Fruit fly (Drosophila melanogaster) whole organism, prepupa: ENCODE data around the gene CG44198.

ENCODE experiments used
- Blimp-1 ChIP-seq: fragments of 200-800 bp; sonication (Bioruptor generic); optimal IDR thresholded peaks from 3 replicates; lab custom pipeline; 2017; ENCODE audit warnings: missing biosample characterization, missing genetic modification characterization, mild to moderate bottlenecking, moderate library complexity, missing genetic modification reagents
- CG10631 ChIP-seq: fragments of 200-800 bp; sonication (Bioruptor generic); optimal IDR thresholded peaks from 2 replicates; lab custom pipeline; 2016; ENCODE audit warnings: missing biosample characterization, missing genetic modification characterization
- CG11294 ChIP-seq: fragments of 200-800 bp; sonication (Bioruptor generic); IDR thresholded peaks from 2 replicates; pipeline ENCODE4 v1.3.6; 2022; ENCODE audit warnings: missing biosample characterization, missing genetic modification characterization
- CG11902 ChIP-seq: fragments of 200-800 bp; sonication (Bioruptor generic); optimal IDR thresholded peaks from 3 replicates; lab custom pipeline; 2016; ENCODE audit warnings: missing biosample characterization, missing genetic modification characterization
- CG15336 ChIP-seq: fragments of 200-800 bp; sonication (Bioruptor generic); IDR thresholded peaks from 2 replicates; pipeline ENCODE4 v1.3.6; 2022; ENCODE audit warnings: missing biosample characterization, missing genetic modification characterization
- CG1621 ChIP-seq: fragments of 200-800 bp; sonication (Bioruptor generic); optimal IDR thresholded peaks from 3 replicates; lab custom pipeline; 2018; ENCODE audit warnings: missing biosample characterization, mild to moderate bottlenecking, missing genetic modification characterization
- CG16779 ChIP-seq: fragments of 200-800 bp; sonication (Bioruptor generic); optimal IDR thresholded peaks from 3 replicates; lab custom pipeline; 2017; ENCODE audit warnings: missing biosample characterization, mild to moderate bottlenecking, missing genetic modification characterization
- CG31627 ChIP-seq: fragments of 200-800 bp; sonication (Bioruptor generic); optimal IDR thresholded peaks from 3 replicates; lab custom pipeline; 2016; ENCODE audit warnings: missing biosample characterization, missing genetic modification characterization
- CG32006 ChIP-seq: fragments of 200-800 bp; sonication (Bioruptor generic); optimal IDR thresholded peaks from 3 replicates; lab custom pipeline; 2017; ENCODE audit warnings: missing biosample characterization, mild to moderate bottlenecking, missing genetic modification characterization
- CG34406 ChIP-seq: fragments of 200-800 bp; sonication (Bioruptor generic); optimal IDR thresholded peaks from 3 replicates; lab custom pipeline; 2016; ENCODE audit warnings: missing biosample characterization, missing genetic modification characterization
- CG3919 ChIP-seq: fragments of 200-800 bp; sonication (Bioruptor generic); optimal IDR thresholded peaks from 3 replicates; lab custom pipeline; 2016; ENCODE audit warnings: missing biosample characterization, missing genetic modification characterization
- CG4318 ChIP-seq: fragments of 200-800 bp; sonication (Bioruptor generic); optimal IDR thresholded peaks from 3 replicates; lab custom pipeline; 2017; ENCODE audit warnings: missing biosample characterization, mild to moderate bottlenecking, missing genetic modification characterization
- CG6276 ChIP-seq: fragments of 200-800 bp; sonication (Bioruptor generic); optimal IDR thresholded peaks from 2 replicates; lab custom pipeline; 2017; ENCODE audit warnings: missing biosample characterization, mild to moderate bottlenecking, missing genetic modification characterization
- CG6792 ChIP-seq: fragments of 200-800 bp; sonication (Bioruptor generic); optimal IDR thresholded peaks from 3 replicates; lab custom pipeline; 2016; ENCODE audit warnings: missing biosample characterization, missing genetic modification characterization
- CG6808 ChIP-seq: fragments of 200-800 bp; sonication (Bioruptor generic); optimal IDR thresholded peaks from 3 replicates; lab custom pipeline; 2017; ENCODE audit warnings: missing biosample characterization, missing genetic modification characterization, mild to moderate bottlenecking, moderate library complexity, missing genetic modification reagents
- CG6854 ChIP-seq: fragments of 200-800 bp; sonication (Bioruptor generic); optimal IDR thresholded peaks from 2 replicates; lab custom pipeline; 2017; ENCODE audit warnings: missing biosample characterization, mild to moderate bottlenecking, missing genetic modification characterization
- CG7368 ChIP-seq: fragments of 200-800 bp; sonication (Bioruptor generic); optimal IDR thresholded peaks from 3 replicates; lab custom pipeline; 2016; ENCODE audit warnings: missing biosample characterization, missing genetic modification characterization
- CG8119 ChIP-seq: fragments of 200-800 bp; sonication (Bioruptor generic); IDR thresholded peaks from 3 replicates; pipeline ENCODE4 v1.3.6; 2022; ENCODE audit warnings: missing biosample characterization, missing genetic modification characterization
- CG8632 ChIP-seq: fragments of 200-800 bp; sonication (Bioruptor generic); optimal IDR thresholded peaks from 3 replicates; lab custom pipeline; 2016; ENCODE audit warnings: missing biosample characterization, missing genetic modification characterization
- CG9139 ChIP-seq: fragments of 200-800 bp; sonication (Bioruptor generic); optimal IDR thresholded peaks from 3 replicates; lab custom pipeline; 2017; ENCODE audit warnings: missing biosample characterization, mild to moderate bottlenecking, missing genetic modification characterization
- Eip75B ChIP-seq: fragments of 200-800 bp; sonication (Bioruptor generic); optimal IDR thresholded peaks from 3 replicates; lab custom pipeline; 2016; ENCODE audit warnings: missing biosample characterization, missing genetic modification characterization
- Eip78C ChIP-seq: fragments of 200-800 bp; sonication (Bioruptor generic); peaks from one replicate; lab custom pipeline; 2016; ENCODE audit warnings: missing biosample characterization, missing genetic modification characterization
- Ets21C ChIP-seq: fragments of 200-800 bp; sonication (Bioruptor generic); optimal IDR thresholded peaks from 3 replicates; lab custom pipeline; 2016; ENCODE audit warnings: missing biosample characterization, missing genetic modification characterization
- Ets96B ChIP-seq: fragments of 200-800 bp; optimal IDR thresholded peaks from 2 replicates; lab custom pipeline; 2019; ENCODE audit warnings: missing biosample characterization, mild to moderate bottlenecking, missing genetic modification characterization, moderate library complexity
- Gug ChIP-seq: fragments of 200-800 bp; sonication (Bioruptor generic); IDR thresholded peaks from 2 replicates; pipeline ENCODE4 v1.3.6; 2022; ENCODE audit warnings: missing biosample characterization, missing genetic modification characterization
- Hr39 ChIP-seq: fragments of 200-800 bp; sonication (Bioruptor generic); optimal IDR thresholded peaks from 2 replicates; lab custom pipeline; 2016; ENCODE audit warnings: missing biosample characterization, missing genetic modification characterization
- Hr4 ChIP-seq: fragments of 200-800 bp; sonication (Bioruptor generic); optimal IDR thresholded peaks from 3 replicates; lab custom pipeline; 2016; ENCODE audit warnings: missing biosample characterization, missing genetic modification characterization
- Lpt ChIP-seq: fragments of 200-800 bp; sonication (Bioruptor generic); optimal IDR thresholded peaks from 3 replicates; lab custom pipeline; 2016; ENCODE audit warnings: missing biosample characterization, missing genetic modification characterization
- Met ChIP-seq: fragments of 200-800 bp; sonication (Bioruptor generic); optimal IDR thresholded peaks from 3 replicates; lab custom pipeline; 2016; ENCODE audit warnings: missing biosample characterization, missing genetic modification characterization
- OdsH ChIP-seq: fragments of 200-800 bp; sonication (Bioruptor generic); optimal IDR thresholded peaks from 3 replicates; lab custom pipeline; 2016; ENCODE audit warnings: missing biosample characterization, missing genetic modification characterization
- Smox ChIP-seq: fragments of 200-800 bp; sonication (Bioruptor generic); optimal IDR thresholded peaks from 3 replicates; lab custom pipeline; 2016; ENCODE audit warnings: missing biosample characterization, missing genetic modification characterization
- Sox102F ChIP-seq: fragments of 200-800 bp; sonication (Bioruptor generic); optimal IDR thresholded peaks from 2 replicates; lab custom pipeline; 2016; ENCODE audit warnings: missing biosample characterization, mild to moderate bottlenecking, missing genetic modification characterization
- Sox14 ChIP-seq: fragments of 200-800 bp; sonication (Bioruptor generic); optimal IDR thresholded peaks from 3 replicates; lab custom pipeline; 2016; ENCODE audit warnings: missing biosample characterization, missing genetic modification characterization
- Sox15 ChIP-seq: fragments of 200-800 bp; sonication (Bioruptor generic); optimal IDR thresholded peaks from 3 replicates; lab custom pipeline; 2016; ENCODE audit warnings: missing biosample characterization, missing genetic modification characterization
- achi ChIP-seq: fragments of 200-800 bp; sonication (Bioruptor generic); optimal IDR thresholded peaks from 3 replicates; lab custom pipeline; 2016; ENCODE audit warnings: missing biosample characterization, missing genetic modification characterization
- acj6 ChIP-seq: fragments of 200-800 bp; sonication (Bioruptor generic); optimal IDR thresholded peaks from 3 replicates; lab custom pipeline; 2016; ENCODE audit warnings: missing biosample characterization, missing genetic modification characterization
- cyc ChIP-seq: fragments of 200-800 bp; sonication (Bioruptor generic); optimal IDR thresholded peaks from 3 replicates; lab custom pipeline; 2016; ENCODE audit warnings: missing biosample characterization, missing genetic modification characterization
- dac ChIP-seq: fragments of 200-800 bp; sonication (Bioruptor generic); optimal IDR thresholded peaks from 2 replicates; lab custom pipeline; 2017; ENCODE audit warnings: missing biosample characterization, mild to moderate bottlenecking, missing genetic modification characterization
- dsx ChIP-seq: fragments of 200-800 bp; optimal IDR thresholded peaks from 3 replicates; lab custom pipeline; 2019; ENCODE audit warnings: missing biosample characterization, mild to moderate bottlenecking, missing genetic modification characterization, moderate library complexity; ENCODE audit not compliant: poor library complexity, severe bottlenecking
- eg ChIP-seq: fragments of 200-800 bp; sonication (Bioruptor generic); IDR thresholded peaks from 3 replicates; pipeline ENCODE4 v1.3.6; 2022; ENCODE audit warnings: missing biosample characterization, missing genetic modification characterization
- fd59A ChIP-seq: fragments of 200-800 bp; sonication (Bioruptor generic); optimal IDR thresholded peaks from 2 replicates; lab custom pipeline; 2017; ENCODE audit warnings: missing biosample characterization, mild to moderate bottlenecking, missing genetic modification characterization, missing genetic modification reagents
- fd85E ChIP-seq: fragments of 200-800 bp; sonication (Bioruptor generic); optimal IDR thresholded peaks from 3 replicates; lab custom pipeline; 2016; ENCODE audit warnings: missing biosample characterization, missing genetic modification characterization
- lz ChIP-seq: fragments of 200-800 bp; sonication (Bioruptor generic); optimal IDR thresholded peaks from 3 replicates; lab custom pipeline; 2016; ENCODE audit warnings: missing biosample characterization, missing genetic modification characterization
- net ChIP-seq: fragments of 200-800 bp; sonication (Bioruptor generic); optimal IDR thresholded peaks from 3 replicates; lab custom pipeline; 2016; ENCODE audit warnings: missing biosample characterization, missing genetic modification characterization
- salr ChIP-seq, 2 experiments: fragments of 200-800 bp; sonication (Bioruptor generic); optimal IDR thresholded peaks; 3 replicates each; lab custom pipeline; 2016 to 2018; ENCODE audit warnings: missing biosample characterization in 2 of 2, missing genetic modification characterization in 2 of 2, mild to moderate bottlenecking in 1 of 2
- spab ChIP-seq: fragments of 200-800 bp; sonication (Bioruptor generic); optimal IDR thresholded peaks from 2 replicates; lab custom pipeline; 2017; ENCODE audit warnings: missing biosample characterization, mild to moderate bottlenecking, missing genetic modification characterization, missing genetic modification reagents
- ss ChIP-seq, 2 experiments: fragments of 200-800 bp; sonication (Bioruptor generic); optimal IDR thresholded peaks; 2 replicates in 1 of 2; 3 replicates in 1 of 2; lab custom pipeline; 2017 to 2018; ENCODE audit warnings: mild to moderate bottlenecking in 2 of 2, missing biosample characterization in 2 of 2, missing genetic modification characterization in 2 of 2, moderate library complexity in 1 of 2
- svp ChIP-seq: fragments of 200-800 bp; sonication (Bioruptor generic); peaks from one replicate; lab custom pipeline; 2016; ENCODE audit warnings: missing biosample characterization, missing genetic modification characterization
- topi ChIP-seq: fragments of 200-800 bp; sonication (Bioruptor generic); optimal IDR thresholded peaks from 3 replicates; lab custom pipeline; 2016; ENCODE audit warnings: missing biosample characterization, missing genetic modification characterization
- vri ChIP-seq: fragments of 200-800 bp; sonication (Bioruptor generic); optimal IDR thresholded peaks from 3 replicates; lab custom pipeline; 2016; ENCODE audit warnings: missing biosample characterization, mild to moderate bottlenecking, missing genetic modification characterization

Gene CG44198

dm6 chr2L:13154313-13154712 lies 35.4 kb upstream of the CG44198 start:
- TF ChIP-seq ss (GFP tag; optimal IDR thresholded peaks at IDR 0.05; lab: Kevin White, UChicago) = peak in 1 of 2 experiments; percentile 59
- TF ChIP-seq fd59A (GFP tag; lab: Kevin White, UChicago) = no peak
- peak; percentile 42 for TF ChIP-seq Eip75B (GFP tag; lab: Kevin White, UChicago)

DNA sequence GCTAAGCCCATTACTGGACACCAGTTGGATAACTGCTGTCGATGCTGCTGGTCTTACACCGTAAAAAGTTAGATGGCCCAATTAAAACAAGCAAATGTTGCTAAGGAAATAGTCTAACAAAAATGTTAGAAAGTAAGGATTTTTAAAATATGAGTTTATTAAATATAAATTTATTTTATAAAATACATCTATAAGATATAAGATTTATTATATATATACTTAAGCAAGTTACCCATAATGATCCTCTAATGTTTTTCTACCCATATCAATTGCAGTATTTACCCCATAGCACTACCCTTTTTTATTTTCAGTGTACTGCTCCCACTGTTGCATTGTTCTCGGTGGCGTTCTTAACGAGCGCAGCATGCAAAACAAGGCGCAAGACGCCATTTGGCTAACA lies 27.3 kb upstream of the CG44198 start:
- TF ChIP-seq CG8632 (GFP tag; lab: Kevin White, UChicago) = peak; percentile 33
- TF ChIP-seq CG3919 (GFP tag; lab: Kevin White, UChicago) = peak; percentile 43
- TF ChIP-seq Hr39 (GFP tag; lab: Kevin White, UChicago) = no peak
- TF ChIP-seq CG15336 (GFP tag; lab: Robert Waterston, UW) = no peak
- TF ChIP-seq ss (GFP tag; optimal IDR thresholded peaks at IDR 0.05; lab: Kevin White, UChicago) = peak; percentile 44 to 71
- peak; percentile 26 for TF ChIP-seq OdsH (GFP tag; lab: Kevin White, UChicago)
- TF ChIP-seq CG6854 = no peak
- peak; percentile 50 for TF ChIP-seq CG34406
- peak; percentile 48 for TF ChIP-seq Eip78C (GFP tag; lab: Kevin White, UChicago)
- TF ChIP-seq CG4318 (GFP tag; lab: Kevin White, UChicago) = peak; percentile 36
- peak; percentile 6 for TF ChIP-seq net (GFP tag; lab: Kevin White, UChicago)
- peak; percentile 34 for TF ChIP-seq CG1621 (tag; lab: Kevin White, UChicago)
- TF ChIP-seq Lpt (GFP tag; lab: Kevin White, UChicago) = no peak
- peak; percentile 15 for TF ChIP-seq Blimp-1 (GFP tag; lab: Kevin White, UChicago)
- TF ChIP-seq Sox14 (GFP tag; lab: Kevin White, UChicago) = peak; percentile 16
- no peak for TF ChIP-seq CG6792 (GFP tag; lab: Kevin White, UChicago)
- peak; percentile 9 for TF ChIP-seq cyc
- TF ChIP-seq dsx (GFP tag; lab: Kevin White, UChicago) = peak; percentile 80
- TF ChIP-seq CG7368 (GFP tag; lab: Kevin White, UChicago) = peak; percentile 35
- peak; percentile 27 for TF ChIP-seq topi (GFP tag; lab: Kevin White, UChicago)
- TF ChIP-seq Gug (GFP tag; lab: Robert Waterston, UW) = no peak
- no peak for TF ChIP-seq vri
- peak; percentile 37 for TF ChIP-seq achi (GFP tag; lab: Kevin White, UChicago)
- TF ChIP-seq CG11294 (GFP tag; lab: Robert Waterston, UW) = no peak; the same call in 1 of the 2 replicates
- peak; percentile 61 for TF ChIP-seq CG32006 (GFP tag; lab: Kevin White, UChicago)
- peak; percentile 40; the same call in 1 of the 3 replicates for TF ChIP-seq CG8119 (GFP tag; lab: Robert Waterston, UW)
- TF ChIP-seq Sox102F = peak; percentile 7
- peak; percentile 70 for TF ChIP-seq CG6808 (GFP tag; lab: Kevin White, UChicago)
- TF ChIP-seq Ets21C (GFP tag; lab: Kevin White, UChicago) = no peak
- no peak for TF ChIP-seq Sox15
- no peak for TF ChIP-seq fd85E (GFP tag; lab: Kevin White, UChicago)
- TF ChIP-seq lz (GFP tag; lab: Kevin White, UChicago) = no peak
- TF ChIP-seq spab = peak; percentile 71
- TF ChIP-seq CG11902 (GFP tag; lab: Kevin White, UChicago) = peak; percentile 4
- TF ChIP-seq svp (GFP tag; lab: Kevin White, UChicago) = peak; percentile 57
- TF ChIP-seq CG6276 (GFP tag; lab: Kevin White, UChicago) = peak; percentile 24
- no peak for TF ChIP-seq Hr4 (GFP tag; lab: Kevin White, UChicago)
- peak; percentile 18 for TF ChIP-seq Met (GFP tag; lab: Kevin White, UChicago)
- no peak for TF ChIP-seq Eip75B (GFP tag; lab: Kevin White, UChicago)
- TF ChIP-seq acj6 (GFP tag; lab: Kevin White, UChicago) = peak; percentile 56
- TF ChIP-seq eg (GFP tag; lab: Robert Waterston, UW) = 0 out of 3 replicates have a peak, but pooled peaks have one; percentile 5
- no peak for TF ChIP-seq CG31627 (GFP tag; lab: Kevin White, UChicago)
- TF ChIP-seq dac (GFP tag; lab: Kevin White, UChicago) = no peak
- TF ChIP-seq Ets96B (tag; lab: Kevin White, UChicago) = peak; percentile 83
- TF ChIP-seq CG9139 (GFP tag; lab: Kevin White, UChicago) = peak; percentile 59
- TF ChIP-seq CG10631 (GFP tag; lab: Kevin White, UChicago) = peak; percentile 78
- TF ChIP-seq salr (GFP tag; optimal IDR thresholded peaks at IDR 0.05; lab: Kevin White, UChicago) = peak in 1 of 2 experiments; percentile 24
- TF ChIP-seq Smox (GFP tag; lab: Kevin White, UChicago) = peak; percentile 11
- TF ChIP-seq CG16779 (tag; lab: Kevin White, UChicago) = peak; percentile 16
